Worm (Caenorhabditis elegans) whole organism, early embryonic: ENCODE results near the gene fbxc-19.
"Not testable (repeated sequence)": the region's sequence is repeated elsewhere in the genome, so short reads cannot be mapped to it uniquely, and the experiment has no call there.

Experiments
- B0310.2 ChIP-seq: sonication (generic microtip); optimal IDR thresholded peaks from 2 replicates; lab custom pipeline; 2016; ENCODE audit warnings: mild to moderate bottlenecking, missing genetic modification characterization, missing compliant biosample characterization
- F13C5.2 ChIP-seq: sonication (generic microtip); optimal IDR thresholded peaks from 2 replicates; lab custom pipeline; 2017; ENCODE audit warnings: mild to moderate bottlenecking, missing genetic modification characterization, inconsistent platforms, missing compliant biosample characterization
- aly-1 ChIP-seq: sonication (generic microtip); optimal IDR thresholded peaks from 2 replicates; lab custom pipeline; 2016; ENCODE audit warnings: missing genetic modification characterization, missing compliant biosample characterization
- ama-1 ChIP-seq: fragments of 150-350 bp; optimal IDR thresholded peaks from 2 replicates; lab custom pipeline; 2014
- ceh-13 ChIP-seq: fragments of 200-800 bp; sonication (Bioruptor generic); optimal IDR thresholded peaks from 2 replicates; lab custom pipeline; 2018; ENCODE audit warnings: mild to moderate bottlenecking, missing genetic modification characterization, missing compliant biosample characterization
- ceh-36 ChIP-seq: sonication (generic microtip); optimal IDR thresholded peaks from 2 replicates; lab custom pipeline; 2016; ENCODE audit warnings: missing genetic modification characterization, inconsistent platforms, missing compliant biosample characterization
- ets-7 ChIP-seq: sonication (generic microtip); optimal IDR thresholded peaks from 2 replicates; lab custom pipeline; 2016; ENCODE audit warnings: missing genotype, missing genetic modification characterization, missing compliant biosample characterization
- flt-1 ChIP-seq: fragments of 200-800 bp; sonication (Bioruptor generic); IDR thresholded peaks from 2 replicates; pipeline ENCODE4 v1.3.6; 2022; ENCODE audit warnings: missing genetic modification characterization, missing compliant biosample characterization
- hmbx-1 ChIP-seq: sonication (generic microtip); optimal IDR thresholded peaks from 2 replicates; lab custom pipeline; 2016; ENCODE audit warnings: mild to moderate bottlenecking, missing genetic modification characterization, missing compliant biosample characterization
- hmg-4 ChIP-seq: fragments of 200-800 bp; sonication (Bioruptor generic); optimal IDR thresholded peaks from 2 replicates; lab custom pipeline; 2018; ENCODE audit warnings: mild to moderate bottlenecking, missing genetic modification characterization, missing compliant biosample characterization
- hnd-1 ChIP-seq: sonication (generic microtip); optimal IDR thresholded peaks from 2 replicates; lab custom pipeline; 2016; ENCODE audit warnings: missing genetic modification characterization, missing compliant biosample characterization
- pes-1 ChIP-seq: fragments of 200-800 bp; sonication (Bioruptor generic); IDR thresholded peaks from 2 replicates; pipeline ENCODE4 v1.3.6; 2022; ENCODE audit warnings: missing genetic modification reagents, missing genetic modification characterization, missing compliant biosample characterization
- scrt-1 ChIP-seq: fragments of 200-800 bp; sonication (Bioruptor generic); IDR thresholded peaks from 2 replicates; pipeline ENCODE4 v1.3.6; 2022; ENCODE audit warnings: missing genetic modification characterization, missing compliant biosample characterization
- sea-1 ChIP-seq: fragments of 200-800 bp; sonication (Bioruptor generic); conservative IDR thresholded peaks from 2 replicates; pipeline ENCODE4 v1.3.6; 2022; ENCODE audit warnings: missing genetic modification characterization, missing compliant biosample characterization
- tbx-11 ChIP-seq: fragments of 200-800 bp; sonication (Bioruptor generic); IDR thresholded peaks from 2 replicates; pipeline ENCODE4 v1.3.6; 2022; ENCODE audit warnings: missing genetic modification characterization, missing compliant biosample characterization
- tbx-37 ChIP-seq: fragments of 200-800 bp; sonication (Bioruptor generic); conservative IDR thresholded peaks from 2 replicates; pipeline ENCODE4 v1.3.6; 2022; ENCODE audit warnings: missing genetic modification reagents, missing genetic modification characterization, missing compliant biosample characterization
- tra-4 ChIP-seq: sonication (generic microtip); optimal IDR thresholded peaks from 2 replicates; lab custom pipeline; 2017; ENCODE audit warnings: missing genetic modification characterization, missing compliant biosample characterization

Gene fbxc-19

DNA sequence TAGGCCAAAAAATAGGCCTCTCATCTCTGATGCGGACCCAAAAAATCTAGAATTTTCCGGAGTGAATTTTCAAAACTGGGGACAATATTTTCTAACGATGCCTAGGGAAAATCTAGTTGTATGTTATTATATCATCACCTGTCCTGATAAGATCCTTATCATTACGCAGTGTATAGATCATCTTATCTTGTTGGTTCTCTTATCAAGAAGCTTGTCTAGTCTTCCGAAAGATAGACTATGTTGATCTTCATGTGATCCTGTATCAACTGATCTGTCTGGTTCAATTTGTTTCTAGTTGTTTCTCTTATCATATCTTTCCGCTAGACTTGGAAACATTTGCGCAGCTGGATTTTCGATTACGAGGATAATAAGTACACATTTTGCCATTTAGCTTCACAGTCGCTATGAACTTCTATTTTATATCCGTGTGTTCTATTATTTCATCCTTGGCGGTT, 30.6 kb downstream of the fbxc-19 start, which contains the start of gene C52E2.3:
Gene C52E2.3, plus strand, starts transcription at position 405 of the 455 bp plus-strand sequence.
- TF ChIP-seq hmbx-1: no peak
- TF ChIP-seq tra-4: no peak
- TF ChIP-seq hmg-4 (GFP tag; lab: Kevin White, UChicago): no peak

DNA sequence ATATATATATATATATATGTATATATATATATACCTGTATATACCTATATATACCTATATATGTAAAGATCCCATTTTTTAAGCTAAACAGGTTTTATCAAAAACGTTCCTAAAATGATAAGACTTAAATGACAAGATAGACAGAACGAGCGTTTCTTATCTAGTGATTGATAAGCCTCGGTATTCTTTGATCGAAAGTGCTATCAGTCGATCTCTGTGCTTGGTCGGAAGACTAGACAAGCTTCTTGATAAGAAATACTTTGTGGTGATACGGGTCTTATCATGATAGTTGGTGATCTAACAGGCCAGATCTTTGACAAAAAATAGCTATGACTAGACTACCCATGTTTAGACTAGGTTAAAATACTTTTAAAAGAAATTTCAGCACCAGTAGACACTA, 31.4 kb downstream of the fbxc-19 start:
- no peak for TF ChIP-seq tbx-37 (GFP tag; lab: Robert Waterston, UW)
- TF ChIP-seq ets-7: no peak
- no peak for TF ChIP-seq hnd-1
- TF ChIP-seq F13C5.2 (tag; lab: Kevin White, UChicago): no peak
- TF ChIP-seq tbx-11 (GFP tag; lab: Robert Waterston, UW): no peak
- TF ChIP-seq hmbx-1: no peak
- no peak for TF ChIP-seq scrt-1 (GFP tag; lab: Robert Waterston, UW)
- TF ChIP-seq pes-1 (GFP tag; lab: Robert Waterston, UW): no peak
- no peak for TF ChIP-seq ama-1 (lab: Kevin White, UChicago)
- TF ChIP-seq tra-4: no peak
- TF ChIP-seq aly-1 (tag; lab: Kevin White, UChicago): no peak
- no peak for TF ChIP-seq hmg-4 (GFP tag; lab: Kevin White, UChicago)
- TF ChIP-seq ceh-13: no peak
- TF ChIP-seq flt-1: no peak
- TF ChIP-seq B0310.2: no peak
- TF ChIP-seq ceh-36 (tag; lab: Kevin White, UChicago): no peak
- TF ChIP-seq sea-1 (GFP tag; lab: Robert Waterston, UW): no peak

DNA sequence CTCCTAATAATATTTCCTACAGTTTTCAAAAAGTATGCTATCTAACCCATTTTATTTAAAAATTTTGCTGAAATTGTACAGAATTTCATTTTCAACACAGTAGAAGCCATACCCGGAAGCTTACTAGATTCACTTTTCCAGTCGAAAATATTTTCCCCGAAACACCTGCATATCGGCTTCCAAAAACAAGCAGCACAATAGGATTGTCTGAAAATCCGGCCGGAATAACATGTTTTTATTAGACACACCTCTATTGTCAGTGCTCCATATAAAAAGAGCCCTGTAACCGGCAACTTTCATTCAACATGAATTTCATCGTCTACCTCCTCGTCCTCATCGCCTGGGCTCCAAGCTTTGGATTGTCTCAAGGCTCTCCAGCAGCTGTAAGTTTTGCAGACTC, 32.2 kb downstream of the fbxc-19 start, which contains the start of gene C52E2.2:
Gene C52E2.2, plus strand, starts transcription at position 301 of the 400 bp plus-strand sequence.
- TF ChIP-seq F13C5.2 (tag; lab: Kevin White, UChicago) (no peak), sea-1 (GFP tag; lab: Robert Waterston, UW) (no peak), flt-1 (no peak), scrt-1 (GFP tag; lab: Robert Waterston, UW) (no peak), ama-1 (lab: Kevin White, UChicago) (no peak), ceh-36 (tag; lab: Kevin White, UChicago) (no peak), hmg-4 (GFP tag; lab: Kevin White, UChicago) (no peak), ceh-13 (no peak), B0310.2 (no peak), hmbx-1 (no peak), pes-1 (GFP tag; lab: Robert Waterston, UW) (no peak)

DNA sequence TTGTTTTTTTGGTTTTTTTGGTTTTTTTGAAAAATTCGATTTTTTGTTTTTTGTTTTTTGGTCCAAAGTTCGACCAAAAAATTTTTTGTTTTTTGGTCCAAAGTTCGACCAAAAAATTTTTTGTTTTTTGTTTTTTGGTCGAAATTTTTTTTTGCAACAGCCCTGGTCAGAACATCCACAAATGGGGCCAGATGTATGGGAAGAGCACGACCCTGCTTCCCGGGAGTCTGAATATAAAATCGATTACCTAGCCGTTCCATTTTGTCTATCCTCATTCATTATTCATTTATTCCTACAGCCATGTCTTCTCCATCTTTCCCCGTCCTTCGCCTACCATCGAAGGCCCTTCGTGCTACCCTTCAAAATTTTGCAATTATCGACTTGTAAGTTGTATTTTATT, 33.8 kb downstream of the fbxc-19 start, which contains the start of gene fbxb-95:
Gene fbxb-95, plus strand, starts transcription at position 301 of the 400 bp plus-strand sequence.
- not testable (repeated sequence) for TF ChIP-seq sea-1, tbx-37, tbx-11 (GFP tag; lab: Robert Waterston, UW)

DNA sequence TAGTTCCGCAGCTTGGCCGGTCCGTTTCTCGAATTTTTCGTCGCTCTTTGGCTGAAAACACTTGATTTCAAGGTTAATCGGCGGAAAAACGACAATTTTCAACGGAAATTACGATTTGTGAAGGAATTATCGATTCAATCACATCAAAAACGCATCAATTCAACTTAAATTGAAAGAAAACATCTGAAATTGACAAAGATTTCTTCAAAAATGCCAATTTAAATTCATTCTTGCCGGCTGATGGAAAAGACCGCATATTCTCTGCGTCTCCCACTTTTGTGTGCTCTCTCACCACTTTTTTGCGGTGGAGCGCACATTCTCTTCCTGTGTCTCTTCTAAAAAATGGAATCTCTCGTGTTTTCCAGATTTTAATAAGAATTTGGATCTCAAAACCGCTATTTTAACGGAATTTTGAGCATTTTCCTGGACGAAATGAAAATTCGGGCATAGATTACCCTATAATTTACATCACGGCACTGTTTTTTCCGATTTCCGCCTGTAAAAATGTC, 41.1 kb downstream of the fbxc-19 start, which contains the start of gene C16C4.18:
Gene C16C4.18, minus strand, starts transcription at position 51 of the 509 bp plus-strand sequence.
- not testable (repeated sequence) for TF ChIP-seq aly-1 (tag; lab: Kevin White, UChicago); pes-1 (GFP tag; lab: Robert Waterston, UW); hmbx-1

DNA sequence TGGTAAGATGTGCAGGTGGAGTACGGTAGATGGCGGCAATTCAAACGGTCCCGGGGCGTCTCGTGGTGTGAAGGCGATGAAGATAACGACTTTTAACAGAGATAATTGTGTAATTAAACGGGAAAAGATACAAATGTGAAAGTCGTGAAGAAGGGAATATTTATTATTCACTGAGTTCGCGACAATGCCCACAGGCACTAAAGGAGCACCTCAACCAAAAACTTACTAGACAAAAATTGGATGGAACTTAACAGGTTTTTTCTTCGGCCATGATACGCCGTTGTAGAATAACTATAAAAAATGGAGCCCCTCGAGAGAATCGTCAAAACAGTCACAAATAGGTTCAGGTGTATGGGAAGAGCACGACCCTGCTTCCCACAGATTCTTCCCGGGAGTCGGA, 42.1 kb downstream of the fbxc-19 start, which contains the start of gene fbxb-98:
Gene fbxb-98, plus strand, starts transcription at position 301 of the 400 bp plus-strand sequence.
- not testable (repeated sequence) for TF ChIP-seq tbx-37 (GFP tag; lab: Robert Waterston, UW); ceh-13; pes-1 (GFP tag; lab: Robert Waterston, UW)

DNA sequence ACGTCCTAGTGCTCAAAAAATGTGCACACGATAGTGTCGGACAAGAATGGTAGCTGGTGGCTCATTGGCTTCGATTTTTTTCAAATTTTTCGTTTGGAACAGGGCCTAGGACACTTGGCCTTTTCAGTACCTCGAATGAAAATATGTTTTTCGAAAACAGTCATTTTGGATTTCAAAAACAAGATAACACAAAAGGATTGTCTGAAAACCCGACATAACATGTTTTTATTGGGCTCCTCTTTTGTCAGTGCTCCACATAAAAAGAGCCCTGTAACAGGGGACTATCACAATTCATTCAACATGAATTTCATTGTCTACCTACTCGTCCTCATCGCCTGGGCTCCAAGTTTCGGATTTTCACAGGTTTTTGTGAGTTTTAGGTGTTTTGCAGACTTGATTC, 44.0 kb downstream of the fbxc-19 start, which contains the start of gene C16C4.17:
Gene C16C4.17, plus strand, starts transcription at position 301 of the 400 bp plus-strand sequence.
- TF ChIP-seq hmbx-1 (no peak), scrt-1 (GFP tag; lab: Robert Waterston, UW) (no peak), ets-7 (no peak), hnd-1 (no peak), tra-4 (no peak), ceh-36 (tag; lab: Kevin White, UChicago) (no peak), sea-1 (GFP tag; lab: Robert Waterston, UW) (no peak), tbx-37 (GFP tag; lab: Robert Waterston, UW) (no peak), flt-1 (no peak), hmg-4 (GFP tag; lab: Kevin White, UChicago) (no peak), F13C5.2 (tag; lab: Kevin White, UChicago) (no peak), aly-1 (tag; lab: Kevin White, UChicago) (no peak), B0310.2 (no peak), pes-1 (GFP tag; lab: Robert Waterston, UW) (no peak), tbx-11 (GFP tag; lab: Robert Waterston, UW) (no peak), ceh-13 (no peak), ama-1 (lab: Kevin White, UChicago) (no peak)

DNA sequence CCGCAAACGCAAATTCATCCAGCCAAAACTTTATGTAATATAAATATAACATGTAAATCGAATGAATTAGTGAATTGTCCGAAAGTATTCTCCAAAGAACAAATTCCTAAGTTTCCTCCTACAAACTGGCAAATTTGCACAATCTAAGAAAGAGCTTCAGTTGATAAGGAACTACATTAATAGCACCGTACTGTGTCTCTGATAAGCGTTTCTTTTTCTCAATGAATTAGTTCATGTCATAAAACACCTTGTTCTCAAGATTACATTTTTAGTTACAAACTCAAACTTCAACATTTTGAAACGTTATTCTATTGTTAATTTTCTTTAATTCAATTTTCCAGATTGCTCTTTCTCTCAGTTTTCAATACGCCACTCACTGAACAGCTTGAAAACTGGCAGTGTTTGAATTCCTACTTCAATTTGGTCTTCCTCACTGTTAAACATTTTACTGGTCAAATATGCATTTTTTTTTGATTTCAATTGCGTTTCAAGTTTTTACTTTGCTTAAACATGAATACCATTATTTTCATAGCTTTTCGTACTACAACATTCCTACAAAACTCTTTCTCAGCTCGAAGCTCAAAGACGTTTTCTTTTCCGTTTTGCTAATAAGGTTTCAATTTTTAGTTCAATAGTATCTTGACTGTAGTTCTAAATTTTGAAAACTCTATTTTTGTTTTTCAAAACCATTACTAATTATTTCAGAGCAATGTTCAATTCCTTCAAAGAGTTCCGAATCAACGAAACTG, 45.6 kb downstream of the fbxc-19 start, which contains the start of gene math-15:
Gene math-15, plus strand, starts transcription at position 699 of the 749 bp plus-strand sequence.
- TF ChIP-seq tbx-11 (GFP tag; lab: Robert Waterston, UW) (no peak), tra-4 (no peak), hmbx-1 (no peak), ama-1 (lab: Kevin White, UChicago) (no peak)
